Fruit fly (Drosophila melanogaster) whole organism, embryonic: Measurements from ENCODE around the gene stg.

Source experiments
- BEAF-32 ChIP-seq: fragments of 200-800 bp; sonication (Bioruptor generic); optimal IDR thresholded peaks from 3 replicates; lab custom pipeline; 2017; ENCODE audit warnings: missing biosample characterization, missing genetic modification characterization, mild to moderate bottlenecking, moderate library complexity, missing genetic modification reagents
- CG10274 ChIP-seq: fragments of 200-800 bp; sonication (Bioruptor generic); optimal IDR thresholded peaks from 3 replicates; lab custom pipeline; 2017; ENCODE audit warnings: missing biosample characterization, mild to moderate bottlenecking, missing genetic modification characterization
- CG15073 ChIP-seq: fragments of 200-800 bp; sonication (Bioruptor generic); optimal IDR thresholded peaks from 2 replicates; lab custom pipeline; 2016; ENCODE audit warnings: missing biosample characterization, missing genetic modification characterization
- CG18262 ChIP-seq: fragments of 200-800 bp; optimal IDR thresholded peaks from 3 replicates; lab custom pipeline; 2019; ENCODE audit warnings: missing biosample characterization, mild to moderate bottlenecking, missing genetic modification characterization, moderate library complexity
- CG18599 ChIP-seq: fragments of 200-800 bp; sonication (Bioruptor generic); optimal IDR thresholded peaks from 3 replicates; lab custom pipeline; 2017; ENCODE audit warnings: missing biosample characterization, missing genetic modification characterization, mild to moderate bottlenecking, moderate library complexity, missing genetic modification reagents
- CG2116 ChIP-seq: fragments of 200-800 bp; sonication (Bioruptor generic); optimal IDR thresholded peaks from 3 replicates; lab custom pipeline; 2018; ENCODE audit warnings: missing biosample characterization, mild to moderate bottlenecking, missing genetic modification characterization
- CG2875 ChIP-seq: fragments of 200-800 bp; sonication (Bioruptor generic); optimal IDR thresholded peaks from 2 replicates; lab custom pipeline; 2017; ENCODE audit warnings: missing biosample characterization, mild to moderate bottlenecking, missing genetic modification characterization, missing genetic modification reagents
- CG2889 ChIP-seq: fragments of 200-800 bp; sonication (Bioruptor generic); IDR thresholded peaks from 3 replicates; pipeline ENCODE4 v1.3.6; 2022; ENCODE audit warnings: missing biosample characterization, missing genetic modification characterization
- CG30431 ChIP-seq: fragments of 200-800 bp; sonication (Bioruptor generic); optimal IDR thresholded peaks from 2 replicates; lab custom pipeline; 2017; ENCODE audit warnings: missing biosample characterization, missing genetic modification characterization
- CG34224 ChIP-seq: fragments of 200-800 bp; sonication (Bioruptor generic); IDR thresholded peaks from 3 replicates; pipeline ENCODE4 v1.3.6; 2022; ENCODE audit warnings: missing biosample characterization, missing genetic modification characterization; ENCODE audit not compliant: partially characterized antibody
- CG3838 ChIP-seq: fragments of 200-800 bp; sonication (Bioruptor generic); optimal IDR thresholded peaks from 3 replicates; lab custom pipeline; 2016; ENCODE audit warnings: missing biosample characterization, missing genetic modification characterization
- CG6683 ChIP-seq: fragments of 200-800 bp; sonication (Bioruptor generic); optimal IDR thresholded peaks from 2 replicates; lab custom pipeline; 2017; ENCODE audit warnings: missing biosample characterization, mild to moderate bottlenecking, missing genetic modification characterization, missing genetic modification reagents
- CG7372 ChIP-seq: fragments of 200-800 bp; sonication (Bioruptor generic); IDR thresholded peaks from 2 replicates; pipeline ENCODE4 v1.3.6; 2022; ENCODE audit warnings: missing biosample characterization, missing genetic modification characterization
- CG7928 ChIP-seq: fragments of 200-800 bp; sonication (Bioruptor generic); optimal IDR thresholded peaks from 2 replicates; lab custom pipeline; 2017; ENCODE audit warnings: missing biosample characterization, mild to moderate bottlenecking, missing genetic modification characterization
- CG8089 ChIP-seq: fragments of 200-800 bp; sonication (Bioruptor generic); optimal IDR thresholded peaks from 3 replicates; lab custom pipeline; 2016; ENCODE audit warnings: missing biosample characterization, missing genetic modification characterization
- CG8290 ChIP-seq, 3 experiments: fragments of 200-800 bp; sonication (Bioruptor generic); optimal IDR thresholded peaks; 2 replicates each; lab custom pipeline; 2016 to 2019; ENCODE audit warnings: missing biosample characterization in 3 of 3, missing genetic modification characterization in 3 of 3, mild to moderate bottlenecking in 2 of 3, moderate library complexity in 1 of 3
- CG8944 ChIP-seq: fragments of 200-800 bp; sonication (Bioruptor generic); optimal IDR thresholded peaks from 3 replicates; lab custom pipeline; 2016; ENCODE audit warnings: missing biosample characterization, missing genetic modification characterization
- CG9876 ChIP-seq: fragments of 200-800 bp; sonication (Bioruptor generic); optimal IDR thresholded peaks from 2 replicates; lab custom pipeline; 2016; ENCODE audit warnings: missing biosample characterization, missing genetic modification characterization
- Dll ChIP-seq: fragments of 200-800 bp; sonication (Bioruptor generic); IDR thresholded peaks from 4 replicates; pipeline ENCODE4 v1.3.6; 2022; ENCODE audit warnings: missing biosample characterization, missing genetic modification characterization; ENCODE audit not compliant: partially characterized antibody
- Dref ChIP-seq: fragments of 200-800 bp; sonication (Bioruptor generic); IDR thresholded peaks from 2 replicates; pipeline ENCODE4 v1.3.6; 2022; ENCODE audit warnings: missing biosample characterization, missing genetic modification characterization
- Ets97D ChIP-seq: fragments of 200-800 bp; sonication (Bioruptor generic); optimal IDR thresholded peaks from 3 replicates; lab custom pipeline; 2016; ENCODE audit warnings: missing biosample characterization, missing genetic modification characterization
- GATAe ChIP-seq: fragments of 200-800 bp; sonication (Bioruptor generic); conservative IDR thresholded peaks from 2 replicates; pipeline ENCODE4 v1.3.6; 2022; ENCODE audit warnings: missing biosample characterization, missing genetic modification characterization
- Hr3 ChIP-seq: fragments of 200-800 bp; sonication (Bioruptor generic); optimal IDR thresholded peaks from 3 replicates; lab custom pipeline; 2016; ENCODE audit warnings: missing biosample characterization, missing genetic modification characterization
- Kr ChIP-seq: fragments of 200-800 bp; sonication (Bioruptor generic); optimal IDR thresholded peaks from 2 replicates; lab custom pipeline; 2017; ENCODE audit warnings: missing biosample characterization, mild to moderate bottlenecking, missing genetic modification characterization
- Max ChIP-seq: fragments of 200-800 bp; sonication (Bioruptor generic); optimal IDR thresholded peaks from 2 replicates; lab custom pipeline; 2016; ENCODE audit warnings: missing biosample characterization, mild to moderate bottlenecking, missing genetic modification characterization
- Neu2 ChIP-seq: fragments of 200-800 bp; sonication (Bioruptor generic); optimal IDR thresholded peaks from 3 replicates; lab custom pipeline; 2016; ENCODE audit warnings: missing biosample characterization, missing genetic modification characterization, borderline replicate concordance
- ab ChIP-seq: fragments of 200-800 bp; sonication (Bioruptor generic); optimal IDR thresholded peaks from 2 replicates; lab custom pipeline; 2016; ENCODE audit warnings: missing biosample characterization, missing genetic modification characterization
- ac ChIP-seq: fragments of 200-800 bp; sonication (Bioruptor generic); optimal IDR thresholded peaks from 3 replicates; lab custom pipeline; 2017; ENCODE audit warnings: missing biosample characterization, mild to moderate bottlenecking, missing genetic modification characterization
- br ChIP-seq: fragments of >200 bp; optimal IDR thresholded peaks from 2 replicates; lab custom pipeline; 2017
- bsh ChIP-seq, 2 experiments: fragments of 200-800 bp; sonication (Bioruptor generic); optimal IDR thresholded peaks; 2 replicates each; lab custom pipeline; 2017 to 2018; ENCODE audit warnings: mild to moderate bottlenecking in 2 of 2, missing biosample characterization in 2 of 2, missing genetic modification characterization in 2 of 2, moderate library complexity in 1 of 2
- cg ChIP-seq: fragments of 200-800 bp; sonication (Bioruptor generic); optimal IDR thresholded peaks from 3 replicates; lab custom pipeline; 2019; ENCODE audit warnings: missing biosample characterization, mild to moderate bottlenecking, missing genetic modification characterization, moderate library complexity
- chn ChIP-seq: fragments of 200-800 bp; sonication (Bioruptor generic); optimal IDR thresholded peaks from 2 replicates; lab custom pipeline; 2016; ENCODE audit warnings: missing biosample characterization, missing genetic modification characterization
- danr ChIP-seq: fragments of 200-800 bp; sonication (Bioruptor generic); IDR thresholded peaks from 2 replicates; pipeline ENCODE4 v1.3.6; 2022; ENCODE audit warnings: missing biosample characterization, missing genetic modification characterization
- esg ChIP-seq: fragments of 200-800 bp; sonication (Bioruptor generic); conservative IDR thresholded peaks from 2 replicates; pipeline ENCODE4 v1.3.6; 2022; ENCODE audit warnings: missing biosample characterization, missing genetic modification characterization
- ewg ChIP-seq: fragments of 200-800 bp; sonication (Bioruptor generic); optimal IDR thresholded peaks from 3 replicates; lab custom pipeline; 2017; ENCODE audit warnings: mild to moderate bottlenecking, missing biosample characterization, missing genetic modification reagents, missing genetic modification characterization
- fd96Cb ChIP-seq: fragments of 200-800 bp; sonication (Bioruptor generic); optimal IDR thresholded peaks from 2 replicates; lab custom pipeline; 2018; ENCODE audit warnings: missing biosample characterization, mild to moderate bottlenecking, missing genetic modification characterization, moderate library complexity
- hth ChIP-seq: fragments of >200 bp; optimal IDR thresholded peaks from 2 replicates; lab custom pipeline; 2017; ENCODE audit warnings: inconsistent platforms
- inv ChIP-seq: fragments of 200-800 bp; sonication (Bioruptor generic); IDR thresholded peaks from 2 replicates; pipeline ENCODE4 v1.3.6; 2022; ENCODE audit warnings: missing biosample characterization, missing genetic modification characterization; ENCODE audit not compliant: partially characterized antibody
- jing ChIP-seq: fragments of 200-800 bp; sonication (Bioruptor generic); optimal IDR thresholded peaks from 2 replicates; lab custom pipeline; 2018; ENCODE audit warnings: missing biosample characterization, mild to moderate bottlenecking, missing genetic modification characterization
- jumu ChIP-seq: fragments of 200-800 bp; sonication (Bioruptor generic); optimal IDR thresholded peaks from 3 replicates; lab custom pipeline; 2016; ENCODE audit warnings: missing biosample characterization, missing genetic modification characterization
- klu ChIP-seq: fragments of 200-800 bp; sonication (Bioruptor generic); IDR thresholded peaks from 2 replicates; pipeline ENCODE4 v1.3.6; 2022; ENCODE audit warnings: missing biosample characterization, missing genetic modification characterization
- mirr ChIP-seq: fragments of 200-800 bp; sonication (Bioruptor generic); optimal IDR thresholded peaks from 3 replicates; lab custom pipeline; 2018; ENCODE audit warnings: missing biosample characterization, mild to moderate bottlenecking, missing genetic modification characterization
- ro ChIP-seq: fragments of 200-800 bp; sonication (Bioruptor generic); IDR thresholded peaks from 2 replicates; pipeline ENCODE4 v1.3.6; 2022; ENCODE audit warnings: missing biosample characterization, missing genetic modification characterization
- sr ChIP-seq: fragments of 200-800 bp; sonication (Bioruptor generic); IDR thresholded peaks from 3 replicates; pipeline ENCODE4 v1.3.6; 2022; ENCODE audit warnings: missing biosample characterization, missing genetic modification characterization
- tap ChIP-seq: fragments of 200-800 bp; optimal IDR thresholded peaks from 3 replicates; lab custom pipeline; 2019; ENCODE audit warnings: missing biosample characterization, mild to moderate bottlenecking, missing genetic modification characterization, moderate library complexity
- zfh2 ChIP-seq: fragments of 200-800 bp; sonication (Bioruptor generic); optimal IDR thresholded peaks from 2 replicates; lab custom pipeline; 2016; ENCODE audit warnings: missing biosample characterization, missing genetic modification characterization

Gene stg

DNA sequence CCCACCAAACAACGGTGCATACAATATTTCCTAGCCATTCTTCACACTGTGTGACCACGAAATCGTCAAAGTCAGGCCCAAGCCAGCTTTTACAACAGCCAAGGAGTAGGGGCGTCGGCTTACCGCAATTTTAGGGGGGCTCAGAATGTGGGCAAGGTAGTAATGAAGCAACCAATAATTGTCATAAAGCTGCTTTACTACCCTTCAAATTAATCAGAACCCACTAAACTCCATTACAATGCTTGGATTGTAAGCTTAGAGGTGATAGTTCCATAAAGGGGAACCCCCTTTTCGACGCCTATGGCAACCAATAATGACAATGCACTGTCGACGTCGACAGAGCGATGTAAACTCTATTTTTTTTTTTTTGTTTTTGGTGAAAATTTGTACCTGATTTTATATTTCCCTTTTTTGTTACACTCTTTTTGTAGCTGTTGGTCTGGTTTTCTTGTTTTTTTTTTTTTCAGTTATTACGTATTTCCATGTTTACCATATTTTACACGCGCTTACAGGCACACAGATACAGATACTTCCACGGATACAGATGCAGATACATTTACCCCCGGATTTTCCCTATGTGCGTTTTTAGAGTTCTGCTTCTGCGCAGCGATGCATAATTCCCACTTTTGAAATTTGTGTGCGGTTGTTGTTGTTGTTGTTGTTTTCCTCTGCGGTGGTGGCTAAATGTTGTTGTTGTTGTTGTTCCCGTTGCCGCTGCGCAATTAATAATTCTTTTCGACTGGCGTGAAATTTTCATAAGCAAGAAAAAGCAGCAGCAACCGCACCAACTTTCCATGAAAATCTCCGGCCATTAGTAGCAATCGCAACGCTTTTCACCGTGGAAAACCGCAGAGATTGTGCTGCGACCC lies 50.8 kb downstream of the stg start (continued):
- TF ChIP-seq CG6683 (GFP tag; lab: Kevin White, UChicago) = peak; percentile 23
- peak; percentile 60 for TF ChIP-seq CG8089 (GFP tag; lab: Kevin White, UChicago)
- TF ChIP-seq hth (lab: Kevin White, UChicago) = no peak
- TF ChIP-seq CG9876 (GFP tag; lab: Kevin White, UChicago) = peak; percentile 64
- TF ChIP-seq GATAe = no peak
- TF ChIP-seq cg (GFP tag; lab: Kevin White, UChicago) = peak; percentile 54
- no peak for TF ChIP-seq zfh2 (GFP tag; lab: Kevin White, UChicago)
- peak; percentile 27 for TF ChIP-seq Ets97D (GFP tag; lab: Kevin White, UChicago)
- no peak for TF ChIP-seq ac (GFP tag; lab: Kevin White, UChicago)
- peak; percentile 17 for TF ChIP-seq CG15073 (GFP tag; lab: Kevin White, UChicago)
- peak; percentile 68 for TF ChIP-seq ewg (GFP tag; lab: Kevin White, UChicago)
- TF ChIP-seq CG2875 (GFP tag; lab: Kevin White, UChicago) = peak; percentile 81
- no peak for TF ChIP-seq mirr (GFP tag; lab: Kevin White, UChicago)
- peak; percentile 68 for TF ChIP-seq CG30431 (GFP tag; lab: Kevin White, UChicago)
- TF ChIP-seq ab (GFP tag; lab: Kevin White, UChicago) = no peak
- no peak for TF ChIP-seq BEAF-32 (GFP tag; lab: Kevin White, UChicago)
- TF ChIP-seq CG7928 (GFP tag; lab: Kevin White, UChicago) = no peak
- TF ChIP-seq bsh (GFP tag; optimal IDR thresholded peaks at IDR 0.05; lab: Kevin White, UChicago) = peak; percentile 14 to 90
- no peak for TF ChIP-seq inv
- peak; percentile 74 for TF ChIP-seq tap (tag; lab: Kevin White, UChicago)
- peak; percentile 20; the same call in 1 of the 3 replicates for TF ChIP-seq sr
- TF ChIP-seq Hr3 (GFP tag; lab: Kevin White, UChicago) = peak; percentile 56
- TF ChIP-seq ro (GFP tag; lab: Robert Waterston, UW) = peak; percentile 59
- TF ChIP-seq CG3838 = no peak
- peak; percentile 56 for TF ChIP-seq danr
- TF ChIP-seq CG8944 (GFP tag; lab: Kevin White, UChicago) = peak; percentile 70

DNA sequence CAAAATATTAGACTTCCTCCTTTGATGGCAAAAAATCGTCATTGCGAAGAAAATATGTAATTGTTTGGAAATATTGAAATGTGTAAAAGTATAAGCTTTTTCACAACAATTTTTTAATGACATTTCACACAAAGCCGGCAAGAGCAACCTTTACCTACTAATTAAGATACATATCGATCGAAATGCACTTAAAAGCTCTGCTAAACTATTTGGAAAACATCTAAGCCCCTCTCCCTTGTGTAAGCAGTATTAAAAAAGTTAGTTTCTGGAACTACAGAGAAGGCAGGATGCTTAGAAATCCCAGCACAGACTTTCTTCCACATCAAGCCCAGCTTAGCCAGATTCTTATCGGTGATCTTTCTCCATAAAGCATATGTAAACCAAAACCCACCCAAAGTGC lies 51.6 kb downstream of the stg start, which contains the start of gene Cyt-c1L:
Gene Cyt-c1L (minus strand): TSS at position 101 of the 400 bp plus-strand sequence.
- TF ChIP-seq CG8290 (GFP tag; optimal IDR thresholded peaks at IDR 0.05; lab: Kevin White, UChicago) = no peak
- TF ChIP-seq CG8290 (tag; optimal IDR thresholded peaks at IDR 0.05; lab: Kevin White, UChicago) = no peak
- TF ChIP-seq CG7372 (GFP tag; lab: Robert Waterston, UW) = no peak
- no peak for TF ChIP-seq CG10274 (GFP tag; lab: Kevin White, UChicago)
- TF ChIP-seq CG6683 (GFP tag; lab: Kevin White, UChicago) = no peak
- TF ChIP-seq CG18262 (tag; lab: Kevin White, UChicago) = no peak
- no peak for TF ChIP-seq CG34224 (GFP tag; lab: Robert Waterston, UW)
- no peak for TF ChIP-seq chn (GFP tag; lab: Kevin White, UChicago)
- no peak for TF ChIP-seq CG2889
- TF ChIP-seq klu = no peak
- TF ChIP-seq jing (GFP tag; lab: Kevin White, UChicago) = no peak

DNA sequence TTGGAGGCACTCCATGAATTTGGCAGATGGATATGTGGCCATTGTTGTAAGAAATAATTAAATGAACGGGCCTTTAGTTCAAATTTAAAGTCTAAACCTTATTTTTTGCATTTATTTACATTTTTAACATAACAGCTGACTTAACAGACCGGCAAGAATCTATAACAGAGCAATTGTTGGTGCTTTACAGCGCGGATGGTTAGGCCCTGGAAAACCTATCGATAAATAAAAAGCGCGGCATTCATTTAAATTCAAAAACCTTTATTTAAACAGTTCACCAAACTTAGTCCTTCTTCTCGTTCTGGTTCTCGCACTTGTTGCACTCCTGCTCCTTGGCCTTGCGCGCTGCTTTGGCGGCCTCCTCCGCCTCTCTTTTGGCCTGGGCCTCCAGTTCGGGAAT lies 53.2 kb downstream of the stg start, which contains the start of gene Mesh1:
Gene Mesh1 (minus strand): TSS at position 108 of the 400 bp plus-strand sequence.
- TF ChIP-seq CG34224 (GFP tag; lab: Robert Waterston, UW) (0 out of 3 replicates have a peak, but pooled peaks have one; percentile 24), Dll (peak; percentile 46; the same call in 1 of the 4 replicates), chn (GFP tag; lab: Kevin White, UChicago) (no peak), Neu2 (no peak), esg (no peak), Max (GFP tag; lab: Kevin White, UChicago) (no peak), Kr (GFP tag; lab: Kevin White, UChicago) (no peak), CG30431 (GFP tag; lab: Kevin White, UChicago) (no peak), CG18599 (GFP tag; lab: Kevin White, UChicago) (no peak), CG2116 (GFP tag; lab: Kevin White, UChicago) (peak; percentile 16), Dref (GFP tag; lab: Robert Waterston, UW) (peak; percentile 69), br (no peak), CG7928 (GFP tag; lab: Kevin White, UChicago) (peak; percentile 88), fd96Cb (tag; lab: Kevin White, UChicago) (no peak), jumu (GFP tag; lab: Kevin White, UChicago) (no peak)
